Worm (Caenorhabditis elegans) whole organism, mixed stage, embryonic: ENCODE results near the gene try-13.

Source experiments
- M03D4.4 ChIP-seq: sonication (generic microtip); optimal IDR thresholded peaks from 2 replicates; lab custom pipeline; 2017; ENCODE audit warnings: mild to moderate bottlenecking, missing genetic modification characterization, missing compliant biosample characterization
- blmp-1 ChIP-seq: fragments of 150-350 bp; optimal IDR thresholded peaks from 2 replicates; lab custom pipeline; 2014; ENCODE audit warnings: missing biosample characterization, missing genetic modification characterization
- ceh-83 ChIP-seq: fragments of 200-800 bp; sonication (Bioruptor generic); optimal IDR thresholded peaks from 2 replicates; lab custom pipeline; 2018; ENCODE audit warnings: mild to moderate bottlenecking, missing genetic modification characterization, missing compliant biosample characterization
- drap-1 ChIP-seq: fragments of 200-800 bp; sonication (Bioruptor generic); optimal IDR thresholded peaks from 3 replicates; lab custom pipeline; 2018; ENCODE audit warnings: mild to moderate bottlenecking, missing genetic modification characterization, missing compliant biosample characterization
- elt-1 ChIP-seq: sonication (generic microtip); optimal IDR thresholded peaks from 2 replicates; lab custom pipeline; 2017; ENCODE audit warnings: missing genetic modification characterization, mild to moderate bottlenecking, missing compliant biosample characterization, antibody characterized with exemption, moderate library complexity, borderline replicate concordance; ENCODE audit not compliant: insufficient read depth
- elt-3 ChIP-seq: fragments of 150-350 bp; optimal IDR thresholded peaks from 2 replicates; lab custom pipeline; 2014; ENCODE audit warnings: missing biosample characterization, missing genetic modification characterization
- ham-2 ChIP-seq: fragments of 200-800 bp; sonication (Bioruptor generic); optimal IDR thresholded peaks from 2 replicates; lab custom pipeline; 2018; ENCODE audit warnings: mild to moderate bottlenecking, missing genetic modification characterization, missing compliant biosample characterization
- lsy-2 ChIP-seq: fragments of 150-350 bp; optimal IDR thresholded peaks from 2 replicates; lab custom pipeline; 2014; ENCODE audit warnings: missing biosample characterization, missing genetic modification characterization
- mep-1 ChIP-seq: fragments of 150-350 bp; optimal IDR thresholded peaks from 2 replicates; lab custom pipeline; 2017; ENCODE audit warnings: missing biosample characterization, missing genetic modification reagents, missing genetic modification characterization, inconsistent platforms
- nhr-76 ChIP-seq: sonication (generic microtip); optimal IDR thresholded peaks from 2 replicates; lab custom pipeline; 2017; ENCODE audit warnings: missing biosample characterization, missing genetic modification characterization
- snpc-4 ChIP-seq: fragments of 150-350 bp; optimal IDR thresholded peaks from 2 replicates; lab custom pipeline; 2014; ENCODE audit warnings: missing biosample characterization, missing genetic modification characterization
- unc-39 ChIP-seq: fragments of 150-350 bp; optimal IDR thresholded peaks from 2 replicates; lab custom pipeline; 2014; ENCODE audit warnings: missing biosample characterization, missing genetic modification characterization
- unc-62 ChIP-seq: fragments of 150-350 bp; optimal IDR thresholded peaks from 2 replicates; lab custom pipeline; 2014; ENCODE audit warnings: missing biosample characterization, missing genetic modification reagents, missing genetic modification characterization

DNA sequence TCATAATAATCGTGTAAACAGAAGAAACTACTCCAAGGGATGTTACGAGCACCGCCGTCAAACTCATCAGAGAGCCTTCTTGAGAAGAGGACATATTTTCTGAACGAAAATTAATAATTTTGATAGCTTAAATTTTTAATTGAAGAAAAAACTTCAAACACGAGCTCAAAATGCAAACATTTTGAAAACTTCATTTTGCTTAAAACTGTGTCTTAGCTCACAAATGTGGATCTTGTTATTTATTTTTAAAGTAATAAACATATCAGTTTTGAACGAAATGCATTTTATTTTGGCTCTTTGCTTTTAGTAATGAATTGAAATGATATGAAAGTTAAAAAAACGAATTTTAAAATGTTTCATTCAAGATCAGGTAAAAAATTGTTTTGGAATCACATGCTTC, 47.6 kb downstream of the try-13 start, which contains the start of gene srbc-7:
- no peak for TF ChIP-seq elt-1 (tag; lab: Kevin White, UChicago)
- TF ChIP-seq ceh-83, result no peak
- TF ChIP-seq mep-1 (tag; lab: Kevin White, UChicago), result no peak
- TF ChIP-seq blmp-1 (tag; lab: Kevin White, UChicago), result no peak
- TF ChIP-seq ham-2 (GFP tag; lab: Kevin White, UChicago), result no peak
- no peak for TF ChIP-seq unc-62 (GFP tag; lab: Kevin White, UChicago)
- TF ChIP-seq unc-39 (tag; lab: Kevin White, UChicago), result no peak
- TF ChIP-seq nhr-76 (tag; lab: Kevin White, UChicago), result no peak
- no peak for TF ChIP-seq elt-3 (tag; lab: Kevin White, UChicago)
- TF ChIP-seq M03D4.4 (tag; lab: Kevin White, UChicago), result no peak
- TF ChIP-seq lsy-2 (tag; lab: Kevin White, UChicago), result no peak
- TF ChIP-seq snpc-4 (tag; lab: Kevin White, UChicago), result no peak
- no peak for TF ChIP-seq drap-1
